Fruit fly (Drosophila melanogaster) whole organism, embryonic: ENCODE data around the gene Ipo9.

Experiments
- Abd-B ChIP-seq: fragments of 200-800 bp; sonication (Bioruptor generic); optimal IDR thresholded peaks from 2 replicates; lab custom pipeline; 2018; ENCODE audit warnings: missing biosample characterization, mild to moderate bottlenecking, missing genetic modification characterization, moderate library complexity
- Blimp-1 ChIP-seq: fragments of 200-800 bp; sonication (Bioruptor generic); optimal IDR thresholded peaks from 3 replicates; lab custom pipeline; 2018; ENCODE audit warnings: missing biosample characterization, missing genetic modification characterization, mild to moderate bottlenecking, moderate library complexity, missing genetic modification reagents
- CG11456 ChIP-seq: fragments of 200-800 bp; sonication (Bioruptor generic); IDR thresholded peaks from 3 replicates; pipeline ENCODE4 v1.3.6; 2022; ENCODE audit warnings: missing biosample characterization, missing genetic modification characterization
- CG12071 ChIP-seq: fragments of 200-800 bp; sonication (Bioruptor generic); optimal IDR thresholded peaks from 3 replicates; lab custom pipeline; 2018; ENCODE audit warnings: missing biosample characterization, mild to moderate bottlenecking, missing genetic modification characterization
- CG13775 ChIP-seq: fragments of 200-800 bp; sonication (Bioruptor generic); optimal IDR thresholded peaks from 3 replicates; lab custom pipeline; 2017; ENCODE audit warnings: missing biosample characterization, mild to moderate bottlenecking, missing genetic modification characterization
- CG1602 ChIP-seq: fragments of 200-800 bp; sonication (Bioruptor generic); optimal IDR thresholded peaks from 3 replicates; lab custom pipeline; 2016; ENCODE audit warnings: missing biosample characterization, missing genetic modification characterization
- CG17829 ChIP-seq: fragments of 200-800 bp; optimal IDR thresholded peaks from 2 replicates; lab custom pipeline; 2019; ENCODE audit warnings: missing biosample characterization, mild to moderate bottlenecking, missing genetic modification characterization, moderate library complexity
- CG18619 ChIP-seq: fragments of 200-800 bp; sonication (Bioruptor generic); optimal IDR thresholded peaks from 3 replicates; lab custom pipeline; 2017; ENCODE audit warnings: missing biosample characterization, mild to moderate bottlenecking, missing genetic modification characterization
- CG2712 ChIP-seq: fragments of 200-800 bp; optimal IDR thresholded peaks from 3 replicates; lab custom pipeline; 2019; ENCODE audit warnings: missing biosample characterization, mild to moderate bottlenecking, missing genetic modification characterization, moderate library complexity
- CG31441 ChIP-seq: fragments of 200-800 bp; sonication (Bioruptor generic); IDR thresholded peaks from 2 replicates; pipeline ENCODE4 v1.3.6; 2022; ENCODE audit warnings: missing biosample characterization, missing genetic modification characterization
- CG34224 ChIP-seq: fragments of 200-800 bp; sonication (Bioruptor generic); IDR thresholded peaks from 3 replicates; pipeline ENCODE4 v1.3.6; 2022; ENCODE audit warnings: missing biosample characterization, missing genetic modification characterization; ENCODE audit not compliant: partially characterized antibody
- CG3995 ChIP-seq: fragments of 200-800 bp; sonication (Bioruptor generic); optimal IDR thresholded peaks from 3 replicates; lab custom pipeline; 2016; ENCODE audit warnings: missing biosample characterization, missing genetic modification characterization
- CG6765 ChIP-seq: fragments of 200-800 bp; sonication (Bioruptor generic); optimal IDR thresholded peaks from 3 replicates; lab custom pipeline; 2017; ENCODE audit warnings: missing biosample characterization, mild to moderate bottlenecking, missing genetic modification characterization
- CG7271 ChIP-seq: fragments of 200-800 bp; sonication (Bioruptor generic); optimal IDR thresholded peaks from 2 replicates; lab custom pipeline; 2018; ENCODE audit warnings: missing biosample characterization, mild to moderate bottlenecking, missing genetic modification characterization, moderate library complexity
- CG8089 ChIP-seq: fragments of 200-800 bp; sonication (Bioruptor generic); optimal IDR thresholded peaks from 3 replicates; lab custom pipeline; 2016; ENCODE audit warnings: missing biosample characterization, missing genetic modification characterization
- CG8359 ChIP-seq: fragments of 200-800 bp; sonication (Bioruptor generic); optimal IDR thresholded peaks from 2 replicates; lab custom pipeline; 2017; ENCODE audit warnings: missing biosample characterization, mild to moderate bottlenecking, missing genetic modification characterization, borderline replicate concordance
- CG8388 ChIP-seq: fragments of 200-800 bp; sonication (Bioruptor generic); optimal IDR thresholded peaks from 2 replicates; lab custom pipeline; 2019; ENCODE audit warnings: missing biosample characterization, mild to moderate bottlenecking, missing genetic modification characterization, moderate library complexity
- CoRest ChIP-seq: fragments of 200-800 bp; sonication (Bioruptor generic); optimal IDR thresholded peaks from 3 replicates; lab custom pipeline; 2018; ENCODE audit warnings: missing biosample characterization, mild to moderate bottlenecking, missing genetic modification characterization, moderate library complexity
- D19A ChIP-seq: fragments of 200-800 bp; optimal IDR thresholded peaks from 3 replicates; lab custom pipeline; 2019; ENCODE audit warnings: missing biosample characterization, mild to moderate bottlenecking, missing genetic modification characterization, moderate library complexity
- Dp ChIP-seq: fragments of 200-800 bp; sonication (Bioruptor generic); optimal IDR thresholded peaks from 2 replicates; lab custom pipeline; 2018; ENCODE audit warnings: missing biosample characterization, mild to moderate bottlenecking, missing genetic modification characterization, moderate library complexity
- Elba2 ChIP-seq: fragments of 200-800 bp; sonication (Bioruptor generic); optimal IDR thresholded peaks from 3 replicates; lab custom pipeline; 2016; ENCODE audit warnings: missing biosample characterization, missing genetic modification characterization
- Ets65A ChIP-seq: fragments of 200-800 bp; sonication (Bioruptor generic); peaks from one replicate; lab custom pipeline; 2016; ENCODE audit warnings: missing biosample characterization, missing genetic modification characterization
- HLH3B ChIP-seq: fragments of 200-800 bp; sonication (Bioruptor generic); IDR thresholded peaks from 2 replicates; pipeline ENCODE4 v1.3.6; 2022; ENCODE audit warnings: missing biosample characterization, missing genetic modification characterization
- Mad ChIP-seq: fragments of 200-800 bp; sonication (Bioruptor generic); optimal IDR thresholded peaks from 2 replicates; lab custom pipeline; 2016; ENCODE audit warnings: missing biosample characterization, missing genetic modification characterization
- NFAT ChIP-seq: fragments of 200-800 bp; sonication (Bioruptor generic); IDR thresholded peaks from 2 replicates; pipeline ENCODE4 v1.3.6; 2022; ENCODE audit warnings: missing biosample characterization, missing genetic modification characterization
- Nf-YB ChIP-seq: fragments of 200-800 bp; sonication (Bioruptor generic); optimal IDR thresholded peaks from 3 replicates; lab custom pipeline; 2019; ENCODE audit warnings: missing biosample characterization, mild to moderate bottlenecking, missing genetic modification characterization, moderate library complexity
- Oli ChIP-seq: fragments of 200-800 bp; sonication (Bioruptor generic); optimal IDR thresholded peaks from 2 replicates; lab custom pipeline; 2018; ENCODE audit warnings: missing biosample characterization, mild to moderate bottlenecking, missing genetic modification characterization, moderate library complexity
- Pdp1 ChIP-seq, 2 experiments: fragments of 200-800 bp; sonication (Bioruptor generic); optimal IDR thresholded peaks; 3 replicates each; lab custom pipeline; 2016; ENCODE audit warnings: missing biosample characterization in 2 of 2, missing genetic modification characterization in 2 of 2, mild to moderate bottlenecking in 1 of 2, moderate library complexity in 1 of 2
- Six4 ChIP-seq: fragments of 200-800 bp; sonication (Bioruptor generic); optimal IDR thresholded peaks from 2 replicates; lab custom pipeline; 2016; ENCODE audit warnings: missing biosample characterization, missing genetic modification characterization
- Usf ChIP-seq: fragments of 200-800 bp; sonication (Bioruptor generic); optimal IDR thresholded peaks from 2 replicates; lab custom pipeline; 2017; ENCODE audit warnings: missing genotype, missing biosample characterization, missing genetic modification characterization
- Xrp1 ChIP-seq: fragments of 200-800 bp; sonication (Bioruptor generic); IDR thresholded peaks from 2 replicates; pipeline ENCODE4 v1.3.6; 2022; ENCODE audit warnings: missing biosample characterization, missing genetic modification characterization
- chn ChIP-seq: fragments of 200-800 bp; sonication (Bioruptor generic); optimal IDR thresholded peaks from 2 replicates; lab custom pipeline; 2016; ENCODE audit warnings: missing biosample characterization, missing genetic modification characterization
- dmrt99B ChIP-seq: fragments of 200-800 bp; sonication (Bioruptor generic); optimal IDR thresholded peaks from 2 replicates; lab custom pipeline; 2018; ENCODE audit warnings: missing biosample characterization, mild to moderate bottlenecking, missing genetic modification characterization, moderate library complexity
- ewg ChIP-seq: fragments of 200-800 bp; sonication (Bioruptor generic); optimal IDR thresholded peaks from 3 replicates; lab custom pipeline; 2017; ENCODE audit warnings: mild to moderate bottlenecking, missing biosample characterization, missing genetic modification reagents, missing genetic modification characterization
- fd96Cb ChIP-seq: fragments of 200-800 bp; sonication (Bioruptor generic); optimal IDR thresholded peaks from 2 replicates; lab custom pipeline; 2018; ENCODE audit warnings: missing biosample characterization, mild to moderate bottlenecking, missing genetic modification characterization, moderate library complexity
- lab ChIP-seq: fragments of 200-800 bp; sonication (Bioruptor generic); optimal IDR thresholded peaks from 3 replicates; lab custom pipeline; 2017; ENCODE audit warnings: missing biosample characterization, missing genetic modification characterization, mild to moderate bottlenecking, moderate library complexity, missing genetic modification reagents
- lmd ChIP-seq: fragments of 200-800 bp; sonication (Bioruptor generic); IDR thresholded peaks from 2 replicates; pipeline ENCODE4 v1.3.6; 2022; ENCODE audit warnings: missing biosample characterization, missing genetic modification characterization
- nerfin-1 ChIP-seq: fragments of 200-800 bp; sonication (Bioruptor generic); optimal IDR thresholded peaks from 3 replicates; lab custom pipeline; 2019; ENCODE audit warnings: missing biosample characterization, mild to moderate bottlenecking, missing genetic modification characterization, moderate library complexity
- peb ChIP-seq: fragments of 200-800 bp; sonication (Bioruptor generic); IDR thresholded peaks from 2 replicates; pipeline ENCODE4 v1.3.6; 2022; ENCODE audit warnings: missing biosample characterization, missing genetic modification characterization
- phol ChIP-seq: fragments of 200-800 bp; sonication (Bioruptor generic); optimal IDR thresholded peaks from 3 replicates; lab custom pipeline; 2018; ENCODE audit warnings: missing biosample characterization, mild to moderate bottlenecking, missing genetic modification characterization, moderate library complexity
- pnt ChIP-seq: fragments of 200-800 bp; sonication (Bioruptor generic); optimal IDR thresholded peaks from 3 replicates; lab custom pipeline; 2016; ENCODE audit warnings: missing biosample characterization, missing genetic modification characterization
- pros ChIP-seq: fragments of 200-800 bp; sonication (Bioruptor generic); optimal IDR thresholded peaks from 3 replicates; lab custom pipeline; 2019; ENCODE audit warnings: missing biosample characterization, mild to moderate bottlenecking, missing genetic modification characterization, moderate library complexity
- pum ChIP-seq: fragments of 200-800 bp; sonication (Bioruptor generic); optimal IDR thresholded peaks from 2 replicates; lab custom pipeline; 2016; ENCODE audit warnings: missing biosample characterization, missing genetic modification characterization
- rib ChIP-seq: fragments of 200-800 bp; sonication (Bioruptor generic); IDR thresholded peaks from 2 replicates; pipeline ENCODE4 v1.3.6; 2022; ENCODE audit warnings: missing biosample characterization, missing genetic modification characterization
- row ChIP-seq: fragments of 200-800 bp; sonication (Bioruptor generic); IDR thresholded peaks from 3 replicates; pipeline ENCODE4 v1.3.6; 2022; ENCODE audit warnings: missing biosample characterization, missing genetic modification characterization
- sens ChIP-seq: fragments of 200-800 bp; sonication (Bioruptor generic); peaks from one replicate; lab custom pipeline; 2016; ENCODE audit warnings: missing biosample characterization, missing genetic modification characterization
- sim ChIP-seq: fragments of 200-800 bp; sonication (Bioruptor generic); IDR thresholded peaks from 2 replicates; pipeline ENCODE4 v1.3.6; 2022; ENCODE audit warnings: missing biosample characterization, missing genetic modification characterization
- sisA ChIP-seq: fragments of 200-800 bp; sonication (Bioruptor generic); IDR thresholded peaks from 2 replicates; pipeline ENCODE4 v1.3.6; 2022; ENCODE audit warnings: missing biosample characterization, missing genetic modification characterization
- zf30C ChIP-seq: fragments of 200-800 bp; sonication (Bioruptor generic); optimal IDR thresholded peaks from 3 replicates; lab custom pipeline; 2018; ENCODE audit warnings: missing biosample characterization, mild to moderate bottlenecking, missing genetic modification characterization
- zfh2 ChIP-seq: fragments of 200-800 bp; sonication (Bioruptor generic); optimal IDR thresholded peaks from 2 replicates; lab custom pipeline; 2016; ENCODE audit warnings: missing biosample characterization, missing genetic modification characterization

Gene Ipo9

DNA sequence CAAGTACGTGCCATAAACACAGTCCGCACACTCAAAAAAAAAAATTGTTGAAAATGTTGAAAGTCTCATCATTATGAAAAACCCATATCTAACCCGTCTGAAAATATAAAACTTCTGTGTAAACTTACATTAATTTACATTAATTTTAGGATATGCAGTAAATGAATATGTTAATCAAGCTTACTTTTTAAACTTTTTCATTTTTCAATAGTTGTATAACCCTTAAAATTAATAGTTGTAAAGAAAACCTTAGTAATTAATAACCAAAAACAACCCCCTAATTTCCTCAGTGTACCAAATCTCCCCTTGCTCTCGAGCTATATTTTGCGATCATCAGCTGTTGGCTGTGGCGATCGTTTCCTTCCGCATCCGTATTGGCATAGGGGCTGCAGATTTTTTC, 43.6 kb upstream of the Ipo9 start (continued):
- TF ChIP-seq pum (GFP tag; lab: Kevin White, UChicago) (peak; percentile 48), lab (GFP tag; lab: Kevin White, UChicago) (no peak), CG1602 (GFP tag; lab: Kevin White, UChicago) (peak; percentile 29), Usf (GFP tag; lab: Kevin White, UChicago) (peak; percentile 26), CG7271 (tag; lab: Kevin White, UChicago) (peak; percentile 27), CG2712 (tag; lab: Kevin White, UChicago) (peak; percentile 86), pnt (peak; percentile 40), nerfin-1 (tag; lab: Kevin White, UChicago) (peak; percentile 10), Xrp1 (GFP tag; lab: Robert Waterston, UW) (peak; percentile 81), CG8089 (GFP tag; lab: Kevin White, UChicago) (peak; percentile 15), CG3995 (GFP tag; lab: Kevin White, UChicago) (no peak), Nf-YB (peak; percentile 35), Six4 (GFP tag; lab: Kevin White, UChicago) (peak; percentile 16), sens (GFP tag; lab: Kevin White, UChicago) (peak; percentile 97), CG11456 (GFP tag; lab: Robert Waterston, UW) (no peak), CG8388 (GFP tag; lab: Kevin White, UChicago) (peak; percentile 59), CG8359 (GFP tag; lab: Kevin White, UChicago) (peak; percentile 48), CG18619 (GFP tag; lab: Kevin White, UChicago) (no peak), CG6765 (no peak), rib (GFP tag; lab: Robert Waterston, UW) (no peak), pros (GFP tag; lab: Kevin White, UChicago) (peak; percentile 40), Oli (tag; lab: Kevin White, UChicago) (peak; percentile 36), lmd (peak; percentile 28; the same call in 1 of the 2 replicates), CG17829 (peak; percentile 79), ewg (GFP tag; lab: Kevin White, UChicago) (no peak), dmrt99B (tag; lab: Kevin White, UChicago) (peak; percentile 42), Abd-B (GFP tag; lab: Kevin White, UChicago) (peak; percentile 45), Elba2 (GFP tag; lab: Kevin White, UChicago) (peak; percentile 27), phol (tag; lab: Kevin White, UChicago) (peak; percentile 80), NFAT (no peak), D19A (tag; lab: Kevin White, UChicago) (peak; percentile 53), Ets65A (peak; percentile 83), peb (GFP tag; lab: Robert Waterston, UW) (0 out of 2 replicates have a peak, but pooled peaks have one; percentile 36), fd96Cb (tag; lab: Kevin White, UChicago) (peak; percentile 54), zfh2 (GFP tag; lab: Kevin White, UChicago) (no peak), chn (GFP tag; lab: Kevin White, UChicago) (peak; percentile 21), sisA (GFP tag; lab: Robert Waterston, UW) (peak; percentile 40; the same call in 1 of the 2 replicates), Dp (GFP tag; lab: Kevin White, UChicago) (no peak), CoRest (tag; lab: Kevin White, UChicago) (peak; percentile 53), CG13775 (GFP tag; lab: Kevin White, UChicago) (peak; percentile 44), HLH3B (no peak), sim (GFP tag; lab: Robert Waterston, UW) (0 out of 2 replicates have a peak, but pooled peaks have one; percentile 39), Mad (GFP tag; lab: Kevin White, UChicago) (no peak), CG31441 (peak; percentile 65), Pdp1 (GFP tag; optimal IDR thresholded peaks at IDR 0.05; lab: Kevin White, UChicago) (peak in 1 of 2 experiments; percentile 28), CG34224 (GFP tag; lab: Robert Waterston, UW) (no peak), zf30C (GFP tag; lab: Kevin White, UChicago) (peak; percentile 73), Blimp-1 (GFP tag; lab: Kevin White, UChicago) (peak; percentile 49), CG12071 (GFP tag; lab: Kevin White, UChicago) (no peak), row (GFP tag; lab: Robert Waterston, UW) (peak; percentile 53; the same call in 2 of the 3 replicates)
